Fruit fly (Drosophila melanogaster) whole organism, embryonic: Measurements from ENCODE around the gene Actn.

ENCODE experiments used
- ATbp ChIP-seq: fragments of 200-800 bp; sonication (Bioruptor generic); optimal IDR thresholded peaks from 2 replicates; lab custom pipeline; 2017; ENCODE audit warnings: missing biosample characterization, mild to moderate bottlenecking, missing genetic modification characterization, missing genetic modification reagents
- CG15011 ChIP-seq: fragments of 200-800 bp; sonication (Bioruptor generic); optimal IDR thresholded peaks from 3 replicates; lab custom pipeline; 2018; ENCODE audit warnings: missing biosample characterization, mild to moderate bottlenecking, missing genetic modification characterization
- CG1603 ChIP-seq: fragments of 200-800 bp; sonication (Bioruptor generic); optimal IDR thresholded peaks from 2 replicates; lab custom pipeline; 2019; ENCODE audit warnings: missing biosample characterization, mild to moderate bottlenecking, missing genetic modification characterization, moderate library complexity
- CG17802 ChIP-seq: fragments of 200-800 bp; sonication (Bioruptor generic); optimal IDR thresholded peaks from 2 replicates; lab custom pipeline; 2018; ENCODE audit warnings: missing biosample characterization, mild to moderate bottlenecking, missing genetic modification characterization, moderate library complexity
- CG1832 ChIP-seq: fragments of 200-800 bp; sonication (Bioruptor generic); optimal IDR thresholded peaks from 2 replicates; lab custom pipeline; 2017; ENCODE audit warnings: missing biosample characterization, mild to moderate bottlenecking, missing genetic modification characterization, inconsistent platforms
- CG2199 ChIP-seq: fragments of 200-800 bp; sonication (Bioruptor generic); IDR thresholded peaks from 3 replicates; pipeline ENCODE4 v1.3.6; 2022; ENCODE audit warnings: missing biosample characterization, missing genetic modification characterization
- CG2678 ChIP-seq: fragments of 200-800 bp; sonication (Bioruptor generic); optimal IDR thresholded peaks from 3 replicates; lab custom pipeline; 2019; ENCODE audit warnings: missing biosample characterization, mild to moderate bottlenecking, missing genetic modification characterization, moderate library complexity
- CG30403 ChIP-seq: fragments of 200-800 bp; sonication (Bioruptor generic); optimal IDR thresholded peaks from 3 replicates; lab custom pipeline; 2016; ENCODE audit warnings: missing biosample characterization, missing genetic modification characterization
- CG30431 ChIP-seq: fragments of 200-800 bp; sonication (Bioruptor generic); optimal IDR thresholded peaks from 2 replicates; lab custom pipeline; 2017; ENCODE audit warnings: missing biosample characterization, missing genetic modification characterization
- CG31224 ChIP-seq: fragments of 200-800 bp; sonication (Bioruptor generic); IDR thresholded peaks from 2 replicates; pipeline ENCODE4 v1.3.6; 2022; ENCODE audit warnings: missing biosample characterization, missing genetic modification characterization
- CG32767 ChIP-seq: fragments of 200-800 bp; sonication (Bioruptor generic); IDR thresholded peaks from 2 replicates; pipeline ENCODE4 v1.3.6; 2022; ENCODE audit warnings: missing biosample characterization, missing genetic modification characterization
- CG42726 ChIP-seq: fragments of 200-800 bp; sonication (Bioruptor generic); IDR thresholded peaks from 2 replicates; pipeline ENCODE4 v1.3.6; 2022; ENCODE audit warnings: missing biosample characterization, missing genetic modification characterization; ENCODE audit not compliant: partially characterized antibody
- CG4282 ChIP-seq: fragments of 200-800 bp; sonication (Bioruptor generic); optimal IDR thresholded peaks from 2 replicates; lab custom pipeline; 2016; ENCODE audit warnings: missing biosample characterization, missing genetic modification characterization
- CG4617 ChIP-seq: fragments of 200-800 bp; sonication (Bioruptor generic); optimal IDR thresholded peaks from 3 replicates; lab custom pipeline; 2016; ENCODE audit warnings: missing biosample characterization, missing genetic modification characterization, borderline replicate concordance
- CG6254 ChIP-seq: fragments of 200-800 bp; sonication (Bioruptor generic); optimal IDR thresholded peaks from 3 replicates; lab custom pipeline; 2017; ENCODE audit warnings: mild to moderate bottlenecking, missing biosample characterization, missing genetic modification reagents, missing genetic modification characterization
- CG6272 ChIP-seq: fragments of 200-800 bp; sonication (Bioruptor generic); IDR thresholded peaks from 2 replicates; pipeline ENCODE4 v1.3.6; 2022; ENCODE audit warnings: missing biosample characterization, missing genetic modification characterization
- CG6791 ChIP-seq: fragments of 200-800 bp; sonication (Bioruptor generic); IDR thresholded peaks from 3 replicates; pipeline ENCODE4 v1.3.6; 2022; ENCODE audit warnings: missing biosample characterization, missing genetic modification characterization; ENCODE audit not compliant: partially characterized antibody
- CG8359 ChIP-seq: fragments of 200-800 bp; sonication (Bioruptor generic); optimal IDR thresholded peaks from 2 replicates; lab custom pipeline; 2017; ENCODE audit warnings: missing biosample characterization, mild to moderate bottlenecking, missing genetic modification characterization, borderline replicate concordance
- CG8944 ChIP-seq: fragments of 200-800 bp; sonication (Bioruptor generic); optimal IDR thresholded peaks from 3 replicates; lab custom pipeline; 2016; ENCODE audit warnings: missing biosample characterization, missing genetic modification characterization
- Dp ChIP-seq: fragments of 200-800 bp; sonication (Bioruptor generic); optimal IDR thresholded peaks from 2 replicates; lab custom pipeline; 2018; ENCODE audit warnings: missing biosample characterization, mild to moderate bottlenecking, missing genetic modification characterization, moderate library complexity
- Drgx ChIP-seq: fragments of 200-800 bp; sonication (Bioruptor generic); IDR thresholded peaks from 2 replicates; pipeline ENCODE4 v1.3.6; 2022; ENCODE audit warnings: missing biosample characterization, missing genetic modification characterization
- Hr78 ChIP-seq, 2 experiments: fragments of 200-800 bp in 1 of 2; fragments of >200 bp in 1 of 2; sonication (Bioruptor generic) in 1 of 2; optimal IDR thresholded peaks; 2 replicates each; lab custom pipeline; 2017 to 2019; ENCODE audit warnings: missing biosample characterization in 2 of 2, missing genetic modification characterization in 2 of 2, mild to moderate bottlenecking in 1 of 2, moderate library complexity in 1 of 2
- Hsf ChIP-seq: fragments of 200-800 bp; sonication (Bioruptor generic); optimal IDR thresholded peaks from 3 replicates; lab custom pipeline; 2016; ENCODE audit warnings: missing biosample characterization, missing genetic modification characterization
- Lhr ChIP-seq: fragments of 200-800 bp; sonication (Bioruptor generic); optimal IDR thresholded peaks from 3 replicates; lab custom pipeline; 2017; ENCODE audit warnings: mild to moderate bottlenecking, missing biosample characterization, missing genetic modification reagents, missing genetic modification characterization
- Nf-YB ChIP-seq: fragments of 200-800 bp; sonication (Bioruptor generic); optimal IDR thresholded peaks from 3 replicates; lab custom pipeline; 2019; ENCODE audit warnings: missing biosample characterization, mild to moderate bottlenecking, missing genetic modification characterization, moderate library complexity
- Oaz ChIP-seq: fragments of 200-800 bp; sonication (Bioruptor generic); IDR thresholded peaks from 2 replicates; pipeline ENCODE4 v1.3.6; 2022; ENCODE audit warnings: missing biosample characterization, missing genetic modification characterization
- Oli ChIP-seq: fragments of 200-800 bp; sonication (Bioruptor generic); optimal IDR thresholded peaks from 2 replicates; lab custom pipeline; 2018; ENCODE audit warnings: missing biosample characterization, mild to moderate bottlenecking, missing genetic modification characterization, moderate library complexity
- Side ChIP-seq: fragments of 200-800 bp; sonication (Bioruptor generic); optimal IDR thresholded peaks from 2 replicates; lab custom pipeline; 2016; ENCODE audit warnings: missing biosample characterization, missing genetic modification characterization
- Spps ChIP-seq: fragments of 200-800 bp; sonication (Bioruptor generic); optimal IDR thresholded peaks from 2 replicates; lab custom pipeline; 2018; ENCODE audit warnings: missing biosample characterization, mild to moderate bottlenecking, missing genetic modification characterization
- YL-1 ChIP-seq: fragments of 200-800 bp; sonication (Bioruptor generic); optimal IDR thresholded peaks from 3 replicates; lab custom pipeline; 2017; ENCODE audit warnings: missing biosample characterization, mild to moderate bottlenecking, missing genetic modification characterization
- az2 ChIP-seq: fragments of 200-800 bp; sonication (Bioruptor generic); optimal IDR thresholded peaks from 3 replicates; lab custom pipeline; 2016; ENCODE audit warnings: missing biosample characterization, missing genetic modification characterization
- cas ChIP-seq: fragments of 200-800 bp; sonication (Bioruptor generic); IDR thresholded peaks from 2 replicates; pipeline ENCODE4 v1.3.6; 2022; ENCODE audit warnings: missing biosample characterization, missing genetic modification characterization
- cato ChIP-seq: fragments of 200-800 bp; sonication (Bioruptor generic); optimal IDR thresholded peaks from 2 replicates; lab custom pipeline; 2016; ENCODE audit warnings: missing biosample characterization, missing genetic modification characterization, borderline replicate concordance
- croc ChIP-seq: fragments of 200-800 bp; sonication (Bioruptor generic); conservative IDR thresholded peaks from 3 replicates; pipeline ENCODE4 v1.3.6; 2022; ENCODE audit warnings: missing biosample characterization, missing genetic modification characterization
- crol ChIP-seq: fragments of 200-800 bp; sonication (Bioruptor generic); IDR thresholded peaks from 2 replicates; pipeline ENCODE4 v1.3.6; 2022; ENCODE audit warnings: missing biosample characterization, missing genetic modification characterization
- gfzf ChIP-seq: fragments of 200-800 bp; sonication (Bioruptor generic); optimal IDR thresholded peaks from 2 replicates; lab custom pipeline; 2016; ENCODE audit warnings: missing biosample characterization, mild to moderate bottlenecking, missing genetic modification characterization, moderate library complexity
- grn ChIP-seq: fragments of 200-800 bp; sonication (Bioruptor generic); optimal IDR thresholded peaks from 3 replicates; lab custom pipeline; 2017; ENCODE audit warnings: missing biosample characterization, missing genetic modification characterization
- lilli ChIP-seq: fragments of 200-800 bp; sonication (Bioruptor generic); optimal IDR thresholded peaks from 3 replicates; lab custom pipeline; 2016; ENCODE audit warnings: missing biosample characterization, missing genetic modification characterization
- luna ChIP-seq: fragments of 200-800 bp; sonication (Bioruptor generic); optimal IDR thresholded peaks from 2 replicates; lab custom pipeline; 2016; ENCODE audit warnings: missing biosample characterization, missing genetic modification characterization
- mld ChIP-seq: fragments of 200-800 bp; sonication (Bioruptor generic); IDR thresholded peaks from 3 replicates; pipeline ENCODE4 v1.3.6; 2022; ENCODE audit warnings: missing biosample characterization, missing genetic modification characterization; ENCODE audit not compliant: partially characterized antibody
- pan ChIP-seq, 4 experiments: fragments of >200 bp in 3 of 4; fragments of 200-800 bp in 1 of 4; sonication (Bioruptor generic) in 1 of 4; optimal IDR thresholded peaks in 3 of 4; IDR thresholded peaks in 1 of 4; 2 replicates each; pipeline versions ENCODE4 v1.3.6 to Lab custom; 2017 to 2022; ENCODE audit warnings: missing biosample characterization in 2 of 4, missing genetic modification characterization in 2 of 4, mixed read lengths in 1 of 4
- pnt ChIP-seq: fragments of 200-800 bp; sonication (Bioruptor generic); optimal IDR thresholded peaks from 3 replicates; lab custom pipeline; 2016; ENCODE audit warnings: missing biosample characterization, missing genetic modification characterization
- run ChIP-seq: fragments of 200-800 bp; sonication (Bioruptor generic); optimal IDR thresholded peaks from 3 replicates; lab custom pipeline; 2018; ENCODE audit warnings: missing biosample characterization, mild to moderate bottlenecking, missing genetic modification characterization
- sc ChIP-seq, 3 experiments: fragments of >200 bp in 2 of 3; fragments of 200-800 bp in 1 of 3; sonication (Bioruptor generic) in 1 of 3; optimal IDR thresholded peaks; 2 replicates in 2 of 3; 3 replicates in 1 of 3; lab custom pipeline; 2017; ENCODE audit warnings: mild to moderate bottlenecking in 1 of 3, missing biosample characterization in 1 of 3, missing genetic modification characterization in 1 of 3, missing genetic modification reagents in 1 of 3
- seq ChIP-seq: fragments of 200-800 bp; sonication (Bioruptor generic); IDR thresholded peaks from 2 replicates; pipeline ENCODE4 v1.3.6; 2022; ENCODE audit warnings: missing biosample characterization, missing genetic modification characterization
- stc ChIP-seq: fragments of 200-800 bp; sonication (Bioruptor generic); IDR thresholded peaks from 2 replicates; pipeline ENCODE4 v1.3.6; 2022; ENCODE audit warnings: missing biosample characterization, missing genetic modification characterization
- tio ChIP-seq: fragments of 200-800 bp; sonication (Bioruptor generic); optimal IDR thresholded peaks from 2 replicates; lab custom pipeline; 2017; ENCODE audit warnings: missing biosample characterization, missing genetic modification characterization, inconsistent platforms
- unc-4 ChIP-seq: fragments of 200-800 bp; sonication (Bioruptor generic); IDR thresholded peaks from 2 replicates; pipeline ENCODE4 v1.3.6; 2022; ENCODE audit warnings: missing biosample characterization, missing genetic modification characterization; ENCODE audit not compliant: partially characterized antibody

Gene Actn

DNA sequence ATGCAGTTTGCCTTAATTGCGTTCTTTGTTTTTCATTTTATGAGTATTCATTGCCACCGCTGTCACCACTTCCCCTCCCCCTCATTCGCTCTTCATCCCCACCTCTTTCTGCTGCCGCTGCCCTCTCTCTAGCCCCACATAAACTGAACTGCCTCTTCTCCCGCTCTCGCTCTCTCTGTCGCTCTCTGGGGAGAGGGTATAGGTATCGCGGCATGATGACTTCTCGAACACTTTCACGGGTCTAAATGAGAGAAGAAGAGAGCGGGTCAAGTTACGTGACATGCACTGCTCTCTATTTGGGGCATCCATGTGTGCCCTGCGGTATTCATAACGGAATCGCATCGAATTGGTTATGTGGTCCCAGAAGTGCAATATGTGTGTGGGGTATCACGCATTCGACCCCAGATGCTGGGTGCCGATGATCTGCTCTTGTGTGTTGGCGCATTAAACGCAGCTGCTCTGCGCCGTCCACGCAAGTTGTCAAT is 41.6 kb upstream of the Actn start (continued):
- TF ChIP-seq Dp (no peak), Nf-YB (GFP tag; lab: Kevin White, UChicago) (peak; percentile 67), Oli (tag; lab: Kevin White, UChicago) (peak; percentile 84), luna (GFP tag; lab: Kevin White, UChicago) (no peak), CG2199 (GFP tag; lab: Robert Waterston, UW) (peak; percentile 45; the same call in 1 of the 3 replicates), CG30431 (GFP tag; lab: Kevin White, UChicago) (peak; percentile 77), CG32767 (GFP tag; lab: Robert Waterston, UW) (peak; percentile 78), croc (GFP tag; lab: Robert Waterston, UW) (peak; percentile 70), cas (GFP tag; lab: Robert Waterston, UW) (0 out of 2 replicates have a peak, but pooled peaks have one; percentile 48), CG2678 (tag; lab: Kevin White, UChicago) (peak; percentile 74), tio (GFP tag; lab: Kevin White, UChicago) (peak; percentile 49), CG17802 (tag; lab: Kevin White, UChicago) (peak; percentile 43), pnt (GFP tag; lab: Kevin White, UChicago) (peak; percentile 80), CG6254 (peak; percentile 73), YL-1 (GFP tag; lab: Kevin White, UChicago) (peak; percentile 11), Spps (peak; percentile 43), CG4617 (peak; percentile 74), grn (GFP tag; lab: Kevin White, UChicago) (no peak), Drgx (GFP tag; lab: Robert Waterston, UW) (peak; percentile 93), CG15011 (GFP tag; lab: Kevin White, UChicago) (peak; percentile 34), sc (optimal IDR thresholded peaks at IDR 0.05; lab: Kevin White, UChicago) (no peak), sc (GFP tag; optimal IDR thresholded peaks at IDR 0.05; lab: Kevin White, UChicago) (peak; percentile 57), cato (peak; percentile 25), seq (peak; percentile 92), unc-4 (GFP tag; lab: Robert Waterston, UW) (no peak), run (tag; lab: Kevin White, UChicago) (peak; percentile 68), crol (GFP tag; lab: Robert Waterston, UW) (peak; percentile 98), CG31224 (GFP tag; lab: Robert Waterston, UW) (peak; percentile 63; the same call in 1 of the 2 replicates), CG8944 (GFP tag; lab: Kevin White, UChicago) (peak; percentile 87), pan (optimal IDR thresholded peaks at IDR 0.05; lab: Kevin White, UChicago) (peak in 1 of 2 experiments; percentile 63), pan (GFP tag; optimal IDR thresholded peaks at IDR 0.05 in 1 of 2, IDR thresholded peaks at IDR 0.05 in 1 of 2) (peak; percentile 53 to 90), CG6791 (0 out of 3 replicates have a peak, but pooled peaks have one; percentile 24), mld (GFP tag; lab: Robert Waterston, UW) (no peak), CG42726 (GFP tag; lab: Robert Waterston, UW) (no peak), Oaz (GFP tag; lab: Robert Waterston, UW) (peak; percentile 68; the same call in 1 of the 2 replicates), CG1603 (tag; lab: Kevin White, UChicago) (peak; percentile 94), CG1832 (GFP tag; lab: Kevin White, UChicago) (peak; percentile 7), CG6272 (GFP tag; lab: Robert Waterston, UW) (peak; percentile 68), Hr78 (GFP tag; optimal IDR thresholded peaks at IDR 0.05; lab: Kevin White, UChicago) (peak in 1 of 2 experiments; percentile 98), Side (GFP tag; lab: Kevin White, UChicago) (peak; percentile 82), Lhr (no peak), CG4282 (GFP tag; lab: Kevin White, UChicago) (peak; percentile 27), gfzf (GFP tag; lab: Kevin White, UChicago) (no peak), Hsf (GFP tag; lab: Kevin White, UChicago) (peak; percentile 76), az2 (peak; percentile 82), ATbp (GFP tag; lab: Kevin White, UChicago) (peak; percentile 84), stc (GFP tag; lab: Robert Waterston, UW) (peak; percentile 88), CG30403 (GFP tag; lab: Kevin White, UChicago) (peak; percentile 77), CG8359 (peak; percentile 34), lilli (peak; percentile 81)
